Worm (Caenorhabditis elegans): ENCODE results near the gene F55B12.2.

DNA sequence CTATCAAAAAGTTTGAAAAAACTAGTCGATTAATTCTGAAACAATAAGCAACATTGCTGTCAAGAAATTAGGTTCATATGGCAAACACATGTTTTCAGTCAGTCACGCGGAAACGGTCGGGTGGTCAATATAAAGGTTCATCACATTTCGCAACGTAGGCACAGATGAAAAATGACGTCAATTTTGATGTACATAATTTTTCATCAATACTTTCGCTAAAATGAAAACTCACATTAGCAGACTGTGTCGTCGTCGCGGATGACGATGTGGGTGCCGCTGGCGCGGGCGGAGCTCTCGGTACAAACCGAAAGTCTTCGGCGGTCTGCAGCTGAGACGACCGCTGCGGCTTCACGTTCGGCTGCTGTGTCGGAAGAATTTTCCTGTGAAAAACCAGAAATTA, 12.9 kb downstream of the F55B12.2 start, which contains the start of gene swan-2:
- TF ChIP-seq skn-1 (tag; optimal IDR thresholded peaks at IDR 0.05) (no peak), nhr-77 (tag; optimal IDR thresholded peaks at IDR 0.05) (no peak), nhr-237 (tag; optimal IDR thresholded peaks at IDR 0.05) (no peak), ztf-11 (tag; optimal IDR thresholded peaks at IDR 0.05) (no peak), unc-62 (GFP tag; optimal IDR thresholded peaks at IDR 0.05) (no peak), elt-1 (tag; optimal IDR thresholded peaks at IDR 0.05) (no peak), lin-39 (tag; optimal IDR thresholded peaks at IDR 0.05) (no peak), snpc-4 (tag; optimal IDR thresholded peaks at IDR 0.05) (no peak), R02D3.7 (tag; optimal IDR thresholded peaks at IDR 0.05) (no peak), ceh-16 (tag; optimal IDR thresholded peaks at IDR 0.05) (no peak), blmp-1 (tag; optimal IDR thresholded peaks at IDR 0.05; ENCODE audit: insufficient read depth) (no peak)
